Fruit fly (Drosophila melanogaster) whole organism, pupa: ENCODE results near the gene CG43394.

Experiments used
- CG12605 ChIP-seq: fragments of 200-800 bp; sonication (Bioruptor generic); IDR thresholded peaks from 2 replicates; pipeline ENCODE4 v1.3.6; 2022; ENCODE audit warnings: missing biosample characterization, missing genetic modification characterization
- CG8159 ChIP-seq: fragments of 200-800 bp; sonication (Bioruptor generic); optimal IDR thresholded peaks from 3 replicates; lab custom pipeline; 2018; ENCODE audit warnings: missing biosample characterization, mild to moderate bottlenecking, missing genetic modification characterization, moderate library complexity
- EcR ChIP-seq: fragments of 200-800 bp; sonication (Bioruptor generic); optimal IDR thresholded peaks from 3 replicates; lab custom pipeline; 2019; ENCODE audit warnings: missing biosample characterization, missing genetic modification characterization, mild to moderate bottlenecking, moderate library complexity, missing genetic modification reagents
- rn ChIP-seq: fragments of 200-800 bp; sonication (Bioruptor generic); IDR thresholded peaks from 2 replicates; pipeline ENCODE4 v1.3.6; 2022; ENCODE audit warnings: missing biosample characterization, missing genetic modification characterization

- TF ChIP-seq EcR (GFP tag; lab: Kevin White, UChicago) (peak; percentile 50), CG12605 (no peak), rn (GFP tag; lab: Robert Waterston, UW) (no peak), CG8159 (tag; lab: Kevin White, UChicago) (no peak)
Observed at dm6 chr2L:8146994-8147661, 1.6 kb downstream of the CG43394 start, which contains the start of gene CG31606.
